Fruit fly (Drosophila melanogaster): ENCODE data around the gene Zmynd8.

The Zmynd8 gene

DNA sequence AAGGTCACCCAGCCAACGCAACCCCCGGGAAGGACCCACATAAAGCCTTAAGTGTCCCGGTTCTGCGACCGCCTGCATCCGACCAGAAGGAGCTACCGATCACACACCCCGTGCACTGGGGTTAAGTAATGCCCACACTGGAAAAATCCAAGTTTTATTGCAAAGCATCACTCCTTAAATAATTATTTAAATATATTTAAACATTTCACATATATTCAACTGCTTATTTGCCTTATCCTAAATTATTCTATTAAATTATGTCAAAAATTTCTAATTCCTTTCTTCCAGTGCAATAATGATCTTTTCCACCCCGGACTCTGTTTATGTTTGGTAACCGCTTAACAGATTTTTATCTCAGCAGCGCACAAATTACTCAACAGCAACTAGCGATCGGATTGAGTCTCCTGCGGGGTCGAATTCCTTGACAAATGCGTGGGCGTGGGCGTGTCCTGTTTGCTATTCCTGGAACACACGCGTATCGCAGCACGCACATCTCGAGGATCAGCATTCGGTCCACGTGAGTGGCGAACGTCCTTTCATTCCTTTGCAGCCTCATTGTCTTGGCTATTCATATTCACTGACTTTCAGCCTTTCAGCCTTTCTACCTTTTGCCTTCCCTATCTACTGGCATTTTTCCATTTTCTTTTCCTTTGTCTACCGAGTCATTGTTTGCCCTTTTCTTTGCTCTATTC, 35.4 kb downstream of the Zmynd8 start (continued):
- TF ChIP-seq CG16779 (GFP tag; IDR thresholded peaks at IDR 0.05): no peak
- no peak for TF ChIP-seq CG12104 (GFP tag; optimal IDR thresholded peaks at IDR 0.05)
- TF ChIP-seq hb (GFP tag; IDR thresholded peaks at IDR 0.05; ENCODE audit: partially characterized antibody): no peak
- no peak for TF ChIP-seq D19B (GFP tag; optimal IDR thresholded peaks at IDR 0.05)
- TF ChIP-seq bcd (GFP tag; optimal IDR thresholded peaks at IDR 0.05): peak; percentile 11
- TF ChIP-seq CG9727 (GFP tag; optimal IDR thresholded peaks at IDR 0.05): peak; percentile 91
- TF ChIP-seq pum (GFP tag; optimal IDR thresholded peaks at IDR 0.05): no peak
- TF ChIP-seq CG2129 (GFP tag; IDR thresholded peaks at IDR 0.05; ENCODE audit: partially characterized antibody): no peak
- TF ChIP-seq sc (optimal IDR thresholded peaks at IDR 0.05): no peak
- peak; percentile 45 for TF ChIP-seq sc (GFP tag; optimal IDR thresholded peaks at IDR 0.05)
- 0 out of 3 replicates have a peak, but pooled peaks have one; percentile 20 for TF ChIP-seq dysf (GFP tag; IDR thresholded peaks at IDR 0.05)
- no peak for TF ChIP-seq Taf1 (GFP tag; IDR thresholded peaks at IDR 0.05)
- TF ChIP-seq Hr51 (GFP tag; optimal IDR thresholded peaks at IDR 0.05): no peak
- TF ChIP-seq lmd (GFP tag; IDR thresholded peaks at IDR 0.05): no peak; the same call in 1 of the 2 replicates
- no peak for TF ChIP-seq hbn (GFP tag; IDR thresholded peaks at IDR 0.05; ENCODE audit: partially characterized antibody)
- TF ChIP-seq Dref (GFP tag; IDR thresholded peaks at IDR 0.05): no peak
- TF ChIP-seq ranshi (GFP tag; IDR thresholded peaks at IDR 0.05): peak; percentile 39; the same call in 1 of the 2 replicates
- TF ChIP-seq trem (tag; optimal IDR thresholded peaks at IDR 0.05): peak; percentile 42
- TF ChIP-seq Usf (GFP tag; optimal IDR thresholded peaks at IDR 0.05): peak; percentile 32
- TF ChIP-seq btn (GFP tag; optimal IDR thresholded peaks at IDR 0.05): no peak
- no peak for TF ChIP-seq CG15073 (GFP tag; optimal IDR thresholded peaks at IDR 0.05)
- TF ChIP-seq CG17568 (GFP tag; optimal IDR thresholded peaks at IDR 0.05): no peak
- no peak for TF ChIP-seq gro (GFP tag; optimal IDR thresholded peaks at IDR 0.05)
- no peak for TF ChIP-seq CG14965 (GFP tag; optimal IDR thresholded peaks at IDR 0.05; ENCODE audit: borderline replicate concordance)
- TF ChIP-seq CG11456 (GFP tag; IDR thresholded peaks at IDR 0.05): no peak
- peak; percentile 49 for TF ChIP-seq grau (tag; optimal IDR thresholded peaks at IDR 0.05)
- peak; percentile 13 for TF ChIP-seq chn (GFP tag; optimal IDR thresholded peaks at IDR 0.05)
- TF ChIP-seq CG17912 (GFP tag; optimal IDR thresholded peaks at IDR 0.05): no peak
- no peak; the same call in 3 of the 4 replicates for TF ChIP-seq Gug (GFP tag; IDR thresholded peaks at IDR 0.05)
- TF ChIP-seq Deaf1 (tag; optimal IDR thresholded peaks at IDR 0.05): no peak
- no peak for TF ChIP-seq sr (GFP tag; IDR thresholded peaks at IDR 0.05)
- no peak for TF ChIP-seq vfl (GFP tag; optimal IDR thresholded peaks at IDR 0.05)
- no peak for TF ChIP-seq CG3847 (GFP tag; IDR thresholded peaks at IDR 0.05)
- no peak for TF ChIP-seq CG10654 (GFP tag; optimal IDR thresholded peaks at IDR 0.05)
- TF ChIP-seq CG13287 (GFP tag; IDR thresholded peaks at IDR 0.05; ENCODE audit: partially characterized antibody): no peak
- no peak for TF ChIP-seq CG32767 (GFP tag; IDR thresholded peaks at IDR 0.05)
- TF ChIP-seq ftz-f1 (GFP tag; optimal IDR thresholded peaks at IDR 0.05): no peak
- no peak for TF ChIP-seq gsb (GFP tag; IDR thresholded peaks at IDR 0.05)
- TF ChIP-seq mam (GFP tag; optimal IDR thresholded peaks at IDR 0.05): no peak
- TF ChIP-seq CG18619 (GFP tag; optimal IDR thresholded peaks at IDR 0.05): no peak
- TF ChIP-seq wek (GFP tag; optimal IDR thresholded peaks at IDR 0.05): no peak
- peak; percentile 30 for TF ChIP-seq CG13424 (tag; optimal IDR thresholded peaks at IDR 0.05)
- peak; percentile 88 for TF ChIP-seq Kr (GFP tag; optimal IDR thresholded peaks at IDR 0.05)
- no peak for TF ChIP-seq exex (tag; optimal IDR thresholded peaks at IDR 0.05)
- no peak for TF ChIP-seq Sry-β (GFP tag; optimal IDR thresholded peaks at IDR 0.05)
- TF ChIP-seq Mad (GFP tag; optimal IDR thresholded peaks at IDR 0.05): no peak
- TF ChIP-seq croc (GFP tag; conservative IDR thresholded peaks at IDR 0.05): peak; percentile 53; the same call in 2 of the 3 replicates
- TF ChIP-seq CG2712 (tag; optimal IDR thresholded peaks at IDR 0.05): peak; percentile 88
- TF ChIP-seq ERR (GFP tag; optimal IDR thresholded peaks at IDR 0.05): no peak
- no peak for TF ChIP-seq lbe (GFP tag; optimal IDR thresholded peaks at IDR 0.05)

Measured in whole organism, embryonic.